Fruit fly (Drosophila melanogaster) whole organism, embryonic: ENCODE data around the gene Prtl99C.

Experiments used
- Antp ChIP-seq: fragments of 200-800 bp; sonication (Bioruptor generic); optimal IDR thresholded peaks from 3 replicates; lab custom pipeline; 2016; ENCODE audit warnings: missing biosample characterization, missing genetic modification characterization
- CG1024 ChIP-seq: fragments of 200-800 bp; sonication (Bioruptor generic); IDR thresholded peaks from 2 replicates; pipeline ENCODE4 v1.3.6; 2022; ENCODE audit warnings: missing biosample characterization, missing genetic modification characterization
- CG10321 ChIP-seq: fragments of 200-800 bp; sonication (Bioruptor generic); IDR thresholded peaks from 2 replicates; pipeline ENCODE4 v1.3.6; 2022; ENCODE audit warnings: missing biosample characterization, missing genetic modification characterization
- CG10979 ChIP-seq: fragments of 200-800 bp; sonication (Bioruptor generic); optimal IDR thresholded peaks from 2 replicates; lab custom pipeline; 2018; ENCODE audit warnings: missing biosample characterization, mild to moderate bottlenecking, missing genetic modification characterization, moderate library complexity
- CG11093 ChIP-seq: fragments of 200-800 bp; sonication (Bioruptor generic); IDR thresholded peaks from 3 replicates; pipeline ENCODE4 v1.3.6; 2022; ENCODE audit warnings: missing biosample characterization, missing genetic modification characterization
- CG11504 ChIP-seq: fragments of 200-800 bp; sonication (Bioruptor generic); optimal IDR thresholded peaks from 3 replicates; lab custom pipeline; 2019; ENCODE audit warnings: missing biosample characterization, mild to moderate bottlenecking, missing genetic modification characterization, moderate library complexity
- CG12219 ChIP-seq: fragments of 200-800 bp; sonication (Bioruptor generic); optimal IDR thresholded peaks from 3 replicates; lab custom pipeline; 2018; ENCODE audit warnings: missing biosample characterization, mild to moderate bottlenecking, missing genetic modification characterization
- CG13287 ChIP-seq: fragments of 200-800 bp; sonication (Bioruptor generic); IDR thresholded peaks from 2 replicates; pipeline ENCODE4 v1.3.6; 2022; ENCODE audit warnings: missing biosample characterization, missing genetic modification characterization; ENCODE audit not compliant: partially characterized antibody
- CG13894 ChIP-seq: fragments of 200-800 bp; sonication (Bioruptor generic); optimal IDR thresholded peaks from 3 replicates; lab custom pipeline; 2018; ENCODE audit warnings: missing biosample characterization, mild to moderate bottlenecking, missing genetic modification characterization, moderate library complexity
- CG14441 ChIP-seq: fragments of 200-800 bp; sonication (Bioruptor generic); IDR thresholded peaks from 2 replicates; pipeline ENCODE4 v1.3.6; 2022; ENCODE audit warnings: missing biosample characterization, missing genetic modification characterization
- CG15696 ChIP-seq: fragments of 200-800 bp; sonication (Bioruptor generic); optimal IDR thresholded peaks from 2 replicates; lab custom pipeline; 2019; ENCODE audit warnings: missing biosample characterization, mild to moderate bottlenecking, missing genetic modification characterization, moderate library complexity
- CG1603 ChIP-seq: fragments of 200-800 bp; sonication (Bioruptor generic); optimal IDR thresholded peaks from 2 replicates; lab custom pipeline; 2019; ENCODE audit warnings: missing biosample characterization, mild to moderate bottlenecking, missing genetic modification characterization, moderate library complexity
- CG17385 ChIP-seq: fragments of 200-800 bp; sonication (Bioruptor generic); optimal IDR thresholded peaks from 3 replicates; lab custom pipeline; 2018; ENCODE audit warnings: missing biosample characterization, mild to moderate bottlenecking, missing genetic modification characterization
- CG17802 ChIP-seq: fragments of 200-800 bp; sonication (Bioruptor generic); optimal IDR thresholded peaks from 2 replicates; lab custom pipeline; 2018; ENCODE audit warnings: missing biosample characterization, mild to moderate bottlenecking, missing genetic modification characterization, moderate library complexity
- CG1792 ChIP-seq: fragments of 200-800 bp; sonication (Bioruptor generic); optimal IDR thresholded peaks from 2 replicates; lab custom pipeline; 2016; ENCODE audit warnings: missing biosample characterization, missing genetic modification characterization
- CG2875 ChIP-seq: fragments of 200-800 bp; sonication (Bioruptor generic); optimal IDR thresholded peaks from 2 replicates; lab custom pipeline; 2017; ENCODE audit warnings: missing biosample characterization, mild to moderate bottlenecking, missing genetic modification characterization, missing genetic modification reagents
- CG33557 ChIP-seq: fragments of 200-800 bp; sonication (Bioruptor generic); optimal IDR thresholded peaks from 2 replicates; lab custom pipeline; 2019; ENCODE audit warnings: missing biosample characterization, mild to moderate bottlenecking, missing genetic modification characterization, moderate library complexity
- CG4360 ChIP-seq: fragments of 200-800 bp; sonication (Bioruptor generic); IDR thresholded peaks from 2 replicates; pipeline ENCODE4 v1.3.6; 2022; ENCODE audit warnings: missing biosample characterization, missing genetic modification characterization
- CG43689 ChIP-seq: fragments of 200-800 bp; sonication (Bioruptor generic); IDR thresholded peaks from 2 replicates; pipeline ENCODE4 v1.3.6; 2022; ENCODE audit warnings: missing biosample characterization, missing genetic modification characterization
- CG6254 ChIP-seq: fragments of 200-800 bp; sonication (Bioruptor generic); optimal IDR thresholded peaks from 3 replicates; lab custom pipeline; 2017; ENCODE audit warnings: mild to moderate bottlenecking, missing biosample characterization, missing genetic modification reagents, missing genetic modification characterization
- CG7271 ChIP-seq: fragments of 200-800 bp; sonication (Bioruptor generic); optimal IDR thresholded peaks from 2 replicates; lab custom pipeline; 2018; ENCODE audit warnings: missing biosample characterization, mild to moderate bottlenecking, missing genetic modification characterization, moderate library complexity
- CG7745 ChIP-seq: fragments of 200-800 bp; sonication (Bioruptor generic); optimal IDR thresholded peaks from 2 replicates; lab custom pipeline; 2018; ENCODE audit warnings: missing biosample characterization, mild to moderate bottlenecking, missing genetic modification characterization, moderate library complexity
- CG7786 ChIP-seq: fragments of 200-800 bp; sonication (Bioruptor generic); optimal IDR thresholded peaks from 2 replicates; lab custom pipeline; 2016; ENCODE audit warnings: missing biosample characterization, missing genetic modification characterization
- CG7963 ChIP-seq: fragments of 200-800 bp; sonication (Bioruptor generic); IDR thresholded peaks from 3 replicates; pipeline ENCODE4 v1.3.6; 2022; ENCODE audit warnings: missing biosample characterization, missing genetic modification characterization; ENCODE audit not compliant: partially characterized antibody
- CG9727 ChIP-seq: fragments of 200-800 bp; sonication (Bioruptor generic); optimal IDR thresholded peaks from 3 replicates; lab custom pipeline; 2017; ENCODE audit warnings: missing biosample characterization, mild to moderate bottlenecking, missing genetic modification characterization
- Camta ChIP-seq: fragments of 200-800 bp; sonication (Bioruptor generic); optimal IDR thresholded peaks from 2 replicates; lab custom pipeline; 2016; ENCODE audit warnings: missing biosample characterization, missing genetic modification characterization
- CkIIα-i1 ChIP-seq: fragments of 200-800 bp; sonication (Bioruptor generic); IDR thresholded peaks from 2 replicates; pipeline ENCODE4 v1.3.6; 2022; ENCODE audit warnings: missing biosample characterization, missing genetic modification characterization
- Elba2 ChIP-seq: fragments of 200-800 bp; sonication (Bioruptor generic); optimal IDR thresholded peaks from 3 replicates; lab custom pipeline; 2016; ENCODE audit warnings: missing biosample characterization, missing genetic modification characterization
- HLH54F ChIP-seq: fragments of 200-800 bp; sonication (Bioruptor generic); optimal IDR thresholded peaks from 3 replicates; lab custom pipeline; 2016; ENCODE audit warnings: missing biosample characterization, missing genetic modification characterization
- Lpt ChIP-seq: fragments of >200 bp; optimal IDR thresholded peaks from 2 replicates; lab custom pipeline; 2018; ENCODE audit warnings: missing biosample characterization, missing genetic modification characterization
- Side ChIP-seq: fragments of 200-800 bp; sonication (Bioruptor generic); optimal IDR thresholded peaks from 2 replicates; lab custom pipeline; 2016; ENCODE audit warnings: missing biosample characterization, missing genetic modification characterization
- Sry-β ChIP-seq: fragments of 200-800 bp; sonication (Bioruptor generic); optimal IDR thresholded peaks from 2 replicates; lab custom pipeline; 2018; ENCODE audit warnings: missing biosample characterization, mild to moderate bottlenecking, missing genetic modification characterization, moderate library complexity
- ab ChIP-seq: fragments of 200-800 bp; sonication (Bioruptor generic); optimal IDR thresholded peaks from 2 replicates; lab custom pipeline; 2016; ENCODE audit warnings: missing biosample characterization, missing genetic modification characterization
- btn ChIP-seq: fragments of 200-800 bp; sonication (Bioruptor generic); optimal IDR thresholded peaks from 2 replicates; lab custom pipeline; 2016; ENCODE audit warnings: missing biosample characterization, missing genetic modification characterization
- croc ChIP-seq: fragments of 200-800 bp; sonication (Bioruptor generic); conservative IDR thresholded peaks from 3 replicates; pipeline ENCODE4 v1.3.6; 2022; ENCODE audit warnings: missing biosample characterization, missing genetic modification characterization
- eve ChIP-seq, 2 experiments: fragments of >200 bp; optimal IDR thresholded peaks; 2 replicates each; lab custom pipeline; 2017; ENCODE audit warnings: missing biosample characterization in 2 of 2, missing genetic modification characterization in 2 of 2
- gcm2 ChIP-seq: fragments of 200-800 bp; sonication (Bioruptor generic); optimal IDR thresholded peaks from 2 replicates; lab custom pipeline; 2016; ENCODE audit warnings: missing biosample characterization, missing genetic modification characterization
- gsb-n ChIP-seq: fragments of 200-800 bp; sonication (Bioruptor generic); optimal IDR thresholded peaks from 3 replicates; lab custom pipeline; 2018; ENCODE audit warnings: missing biosample characterization, mild to moderate bottlenecking, missing genetic modification characterization
- h ChIP-seq: fragments of >200 bp; optimal IDR thresholded peaks from 2 replicates; lab custom pipeline; 2017
- jumu ChIP-seq: fragments of 200-800 bp; sonication (Bioruptor generic); optimal IDR thresholded peaks from 3 replicates; lab custom pipeline; 2016; ENCODE audit warnings: missing biosample characterization, missing genetic modification characterization
- klu ChIP-seq: fragments of 200-800 bp; sonication (Bioruptor generic); IDR thresholded peaks from 2 replicates; pipeline ENCODE4 v1.3.6; 2022; ENCODE audit warnings: missing biosample characterization, missing genetic modification characterization
- lbe ChIP-seq: fragments of 200-800 bp; sonication (Bioruptor generic); optimal IDR thresholded peaks from 2 replicates; lab custom pipeline; 2016; ENCODE audit warnings: missing biosample characterization, mild to moderate bottlenecking, missing genetic modification characterization
- lola ChIP-seq, 3 experiments: fragments of >200 bp in 2 of 3; fragments of 200-800 bp in 1 of 3; sonication (Bioruptor generic) in 1 of 3; optimal IDR thresholded peaks; 2 replicates each; lab custom pipeline; 2017 to 2019; ENCODE audit warnings: missing biosample characterization in 3 of 3, missing genetic modification characterization in 3 of 3, mild to moderate bottlenecking in 1 of 3, moderate library complexity in 1 of 3
- odd ChIP-seq: fragments of 200-800 bp; sonication (Bioruptor generic); optimal IDR thresholded peaks from 2 replicates; lab custom pipeline; 2017; ENCODE audit warnings: missing biosample characterization, mild to moderate bottlenecking, missing genetic modification characterization
- phol ChIP-seq: fragments of 200-800 bp; sonication (Bioruptor generic); optimal IDR thresholded peaks from 3 replicates; lab custom pipeline; 2018; ENCODE audit warnings: missing biosample characterization, mild to moderate bottlenecking, missing genetic modification characterization, moderate library complexity
- pita ChIP-seq: fragments of 200-800 bp; sonication (Bioruptor generic); optimal IDR thresholded peaks from 2 replicates; lab custom pipeline; 2017; ENCODE audit warnings: missing biosample characterization, mild to moderate bottlenecking, missing genetic modification characterization
- psq ChIP-seq: fragments of 200-800 bp; sonication (Bioruptor generic); optimal IDR thresholded peaks from 2 replicates; lab custom pipeline; 2017; ENCODE audit warnings: missing biosample characterization, missing genetic modification characterization
- sr ChIP-seq: fragments of 200-800 bp; sonication (Bioruptor generic); IDR thresholded peaks from 3 replicates; pipeline ENCODE4 v1.3.6; 2022; ENCODE audit warnings: missing biosample characterization, missing genetic modification characterization
- twi ChIP-seq: fragments of 200-800 bp; optimal IDR thresholded peaks from 2 replicates; lab custom pipeline; 2019; ENCODE audit warnings: missing biosample characterization, mild to moderate bottlenecking, missing genetic modification characterization, moderate library complexity
- unpg ChIP-seq: fragments of 200-800 bp; sonication (Bioruptor generic); optimal IDR thresholded peaks from 3 replicates; lab custom pipeline; 2018; ENCODE audit warnings: missing biosample characterization, mild to moderate bottlenecking, missing genetic modification characterization, moderate library complexity
- wdn ChIP-seq: fragments of 200-800 bp; sonication (Bioruptor generic); IDR thresholded peaks from 2 replicates; pipeline ENCODE4 v1.3.6; 2022; ENCODE audit warnings: missing biosample characterization, missing genetic modification characterization
- yki ChIP-seq: fragments of >200 bp; optimal IDR thresholded peaks from 3 replicates; lab custom pipeline; 2018

The Prtl99C gene

DNA sequence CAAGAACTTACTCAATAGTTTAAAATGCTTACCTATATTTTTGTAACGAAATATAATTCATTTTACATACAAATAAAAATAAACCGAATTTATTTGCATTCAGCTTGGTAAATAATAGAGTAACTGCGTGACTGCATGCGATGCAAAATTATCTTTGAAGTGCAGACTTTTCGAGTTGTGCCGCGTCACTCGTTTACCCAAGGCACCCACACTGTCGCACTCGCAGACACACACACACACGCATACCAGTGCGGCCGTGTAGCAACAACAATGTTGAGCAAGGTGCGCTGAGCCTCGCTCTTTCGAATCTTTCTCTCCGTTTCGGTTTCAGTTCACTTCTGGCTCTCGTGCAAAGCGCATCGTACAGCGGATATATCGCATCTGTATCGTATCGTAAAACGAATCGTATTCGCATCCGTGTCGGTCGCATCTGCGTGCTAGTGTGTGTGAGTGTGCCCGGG is 41.0 kb downstream of the Prtl99C start, which contains the start of gene CG31038 (continued):
- peak; percentile 57; the same call in 1 of the 2 replicates for TF ChIP-seq CG13287 (GFP tag; lab: Robert Waterston, UW)
- no peak for TF ChIP-seq klu
- TF ChIP-seq lbe (GFP tag; lab: Kevin White, UChicago): peak; percentile 1
- no peak for TF ChIP-seq CG13894
- no peak for TF ChIP-seq lola (GFP tag; optimal IDR thresholded peaks at IDR 0.05; lab: Kevin White, UChicago)
- TF ChIP-seq unpg (GFP tag; lab: Kevin White, UChicago): no peak
- TF ChIP-seq CG1603 (tag; lab: Kevin White, UChicago): peak; percentile 14
- TF ChIP-seq CG2875: no peak
- no peak for TF ChIP-seq CG11093
- TF ChIP-seq gsb-n (tag; lab: Kevin White, UChicago): peak; percentile 36
- no peak for TF ChIP-seq CG11504 (tag; lab: Kevin White, UChicago)
- no peak for TF ChIP-seq ab (GFP tag; lab: Kevin White, UChicago)
- no peak for TF ChIP-seq HLH54F (GFP tag; lab: Kevin White, UChicago)
- no peak for TF ChIP-seq Side (GFP tag; lab: Kevin White, UChicago)
- TF ChIP-seq CkIIα-i1 (GFP tag; lab: Robert Waterston, UW): no peak
- no peak for TF ChIP-seq Antp (GFP tag; lab: Kevin White, UChicago)
- TF ChIP-seq CG17802 (tag; lab: Kevin White, UChicago): no peak
- TF ChIP-seq CG17385 (GFP tag; lab: Kevin White, UChicago): peak; percentile 14
- TF ChIP-seq CG15696: no peak
- no peak for TF ChIP-seq pita (GFP tag; lab: Kevin White, UChicago)
- peak; percentile 67 for TF ChIP-seq yki (lab: Kevin White, UChicago)
- no peak for TF ChIP-seq Camta (GFP tag; lab: Kevin White, UChicago)
- TF ChIP-seq CG12219: peak; percentile 42
- no peak for TF ChIP-seq psq (GFP tag; lab: Kevin White, UChicago)
- TF ChIP-seq CG10979 (tag; lab: Kevin White, UChicago): no peak
- TF ChIP-seq croc (GFP tag; lab: Robert Waterston, UW): no peak
- TF ChIP-seq odd (GFP tag; lab: Kevin White, UChicago): no peak
- TF ChIP-seq phol (tag; lab: Kevin White, UChicago): no peak
- TF ChIP-seq btn: no peak
- no peak for TF ChIP-seq gcm2
- TF ChIP-seq Lpt (GFP tag; lab: Kevin White, UChicago): no peak
- no peak for TF ChIP-seq CG10321
- TF ChIP-seq CG9727: peak; percentile 10
- no peak for TF ChIP-seq CG7745
- peak; percentile 83 for TF ChIP-seq CG4360 (GFP tag; lab: Robert Waterston, UW)
- TF ChIP-seq CG43689 (GFP tag; lab: Robert Waterston, UW): no peak
- TF ChIP-seq h: no peak
- TF ChIP-seq eve (GFP tag; optimal IDR thresholded peaks at IDR 0.05; lab: Kevin White, UChicago): no peak
- TF ChIP-seq jumu (GFP tag; lab: Kevin White, UChicago): no peak
- TF ChIP-seq Elba2: no peak
- no peak for TF ChIP-seq twi (tag; lab: Kevin White, UChicago)
- TF ChIP-seq CG1024 (GFP tag; lab: Robert Waterston, UW): no peak; the same call in 1 of the 2 replicates
- TF ChIP-seq CG7786: no peak
- TF ChIP-seq CG14441 (GFP tag; lab: Robert Waterston, UW): no peak
- TF ChIP-seq Sry-β: no peak
- peak; percentile 33; the same call in 1 of the 3 replicates for TF ChIP-seq CG7963 (GFP tag; lab: Robert Waterston, UW)
- TF ChIP-seq wdn (GFP tag; lab: Robert Waterston, UW): no peak
- TF ChIP-seq CG33557 (GFP tag; lab: Kevin White, UChicago): no peak
- no peak for TF ChIP-seq CG1792 (GFP tag; lab: Kevin White, UChicago)
- no peak for TF ChIP-seq CG7271
- no peak for TF ChIP-seq CG6254 (GFP tag; lab: Kevin White, UChicago)
- TF ChIP-seq sr (GFP tag; lab: Robert Waterston, UW): no peak
